Worm (Caenorhabditis elegans) whole organism, young adult: Measurements from ENCODE around the gene lipl-2.

ENCODE experiments used
- ama-1 ChIP-seq, 3 experiments: fragments of 150-350 bp in 1 of 3; sonication (generic microtip) in 2 of 3; optimal IDR thresholded peaks; 2 replicates each; lab custom pipeline; 2014 to 2018; ENCODE audit warnings: missing biosample characterization in 2 of 3, missing genetic modification characterization in 2 of 3, missing genetic modification reagents in 2 of 3
- attf-5 ChIP-seq: fragments of 200-800 bp; sonication (Bioruptor generic); optimal IDR thresholded peaks from 2 replicates; lab custom pipeline; 2018; ENCODE audit warnings: mild to moderate bottlenecking, missing genetic modification characterization, missing compliant biosample characterization
- ceh-58 ChIP-seq: fragments of 200-800 bp; sonication (Bioruptor generic); IDR thresholded peaks from 2 replicates; pipeline ENCODE4 v1.3.6; 2022; ENCODE audit warnings: missing genetic modification characterization, missing compliant biosample characterization
- lin-35 ChIP-seq, 3 experiments: fragments of 150-350 bp in 2 of 3; sonication (generic microtip) in 1 of 3; optimal IDR thresholded peaks; 2 replicates each; lab custom pipeline; 2014 to 2018; ENCODE audit warnings: missing biosample characterization in 3 of 3, missing genetic modification characterization in 3 of 3, missing genetic modification reagents in 3 of 3
- nfya-1 ChIP-seq: sonication (generic microtip); optimal IDR thresholded peaks from 2 replicates; lab custom pipeline; 2017; ENCODE audit warnings: antibody characterized with exemption, missing compliant biosample characterization, missing genetic modification characterization, borderline replicate concordance; ENCODE audit not compliant: insufficient read depth
- unc-62 ChIP-seq: fragments of 150-350 bp; optimal IDR thresholded peaks from 2 replicates; lab custom pipeline; 2014; ENCODE audit warnings: missing biosample characterization, missing genetic modification reagents, missing genetic modification characterization
- ztf-3 ChIP-seq: fragments of 200-800 bp; sonication (Bioruptor generic); optimal IDR thresholded peaks from 2 replicates; lab custom pipeline; 2018; ENCODE audit warnings: mild to moderate bottlenecking, missing genetic modification characterization, missing compliant biosample characterization

ce11 chrV:9771311-9771710 is 20.1 kb upstream of the lipl-2 start:
- TF ChIP-seq nfya-1 (no peak), ceh-58 (GFP tag; lab: Robert Waterston, UW) (no peak), attf-5 (GFP tag; lab: Kevin White, UChicago) (no peak), unc-62 (GFP tag; lab: Kevin White, UChicago) (no peak), lin-35 (GFP tag; optimal IDR thresholded peaks at IDR 0.05; lab: Kevin White, UChicago) (no peak), ztf-3 (GFP tag; lab: Kevin White, UChicago) (no peak), ama-1 (optimal IDR thresholded peaks at IDR 0.05; lab: Kevin White, UChicago) (no peak), ama-1 (GFP tag; optimal IDR thresholded peaks at IDR 0.05; lab: Kevin White, UChicago) (no peak)
